Fruit fly (Drosophila melanogaster): ENCODE data around the gene Esp.
A peak's percentile ranks its signal among the peaks of the same experiment; 100 is the strongest.

Gene Esp

DNA sequence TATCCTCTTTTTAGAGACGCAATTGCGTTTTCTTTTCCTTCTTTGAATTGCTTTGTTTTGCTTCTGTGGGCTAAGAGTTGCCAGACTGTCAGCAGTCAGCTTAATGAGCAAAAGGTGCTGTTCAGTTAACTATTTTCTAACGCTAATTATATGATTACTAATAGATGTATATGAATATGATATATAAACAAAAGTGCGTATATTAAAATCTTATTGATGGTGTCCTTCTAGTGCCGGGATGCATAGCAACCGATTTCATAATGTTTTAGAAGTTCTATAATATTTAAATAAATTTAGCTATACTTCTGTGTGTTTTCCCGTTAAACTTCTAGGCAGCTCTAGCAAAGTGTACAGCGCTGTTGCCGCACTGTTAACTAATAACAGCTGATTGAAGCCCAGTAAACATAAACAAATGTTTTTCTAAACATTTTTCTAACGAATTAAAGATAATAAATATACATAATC lies 11.8 kb upstream of the Esp start, which contains the start of the genes Kaz and CG43273:
Kaz (minus strand) TSS at position 73 of the 465 bp plus-strand sequence.
CG43273 (plus strand) TSS at position 415 of the 465 bp plus-strand sequence.
- peak; percentile 60 for TF ChIP-seq CG17801 (GFP tag; optimal IDR thresholded peaks at IDR 0.05; ENCODE audit: partially characterized antibody)

DNA sequence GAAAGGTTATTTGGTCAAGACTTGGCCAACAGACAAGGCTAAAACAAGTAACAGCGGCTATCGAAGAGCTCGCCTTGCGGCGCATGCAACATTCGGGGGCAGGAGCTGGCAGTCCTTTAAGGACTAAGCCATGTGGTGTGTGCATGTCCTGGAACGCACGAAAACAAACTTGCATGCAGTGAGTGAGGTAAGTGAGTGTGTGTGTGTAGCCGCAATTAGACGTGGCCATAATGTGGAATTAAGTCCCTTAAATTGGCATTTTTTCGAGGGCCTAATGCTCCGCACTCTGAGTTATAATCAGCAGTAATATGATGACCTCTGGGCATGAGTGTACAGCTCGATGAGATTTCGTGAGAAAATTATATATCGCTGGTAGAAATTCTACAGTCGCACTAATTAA lies 8.1 kb upstream of the Esp start, which contains the start of gene sosie:
sosie (plus strand) TSS at position 301 of the 400 bp plus-strand sequence.
- TF ChIP-seq CG17801 (GFP tag; optimal IDR thresholded peaks at IDR 0.05; ENCODE audit: partially characterized antibody) = no peak

DNA sequence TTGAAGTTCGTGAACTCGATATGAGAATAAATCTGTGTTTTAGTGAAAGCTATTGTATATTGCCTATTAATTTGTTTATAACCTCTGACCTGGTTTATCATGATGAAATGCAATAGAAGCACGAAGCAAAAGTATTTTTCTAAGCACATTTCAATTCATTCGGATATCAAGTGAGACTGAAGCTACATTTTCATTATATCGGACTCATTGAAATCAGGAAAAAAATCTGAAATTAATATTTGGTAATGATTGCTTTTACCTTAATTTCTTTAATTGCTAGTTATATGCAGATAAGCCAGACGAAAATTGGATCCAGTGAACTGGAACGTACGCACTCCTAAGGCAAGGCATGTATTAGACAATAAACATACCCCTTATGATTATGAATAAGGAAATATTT lies 672 bp upstream of the Esp start, which contains the start of gene CG33658:
CG33658 (minus strand) TSS at position 101 of the 400 bp plus-strand sequence.
- no peak for TF ChIP-seq CG17801 (GFP tag; optimal IDR thresholded peaks at IDR 0.05; ENCODE audit: partially characterized antibody)

DNA sequence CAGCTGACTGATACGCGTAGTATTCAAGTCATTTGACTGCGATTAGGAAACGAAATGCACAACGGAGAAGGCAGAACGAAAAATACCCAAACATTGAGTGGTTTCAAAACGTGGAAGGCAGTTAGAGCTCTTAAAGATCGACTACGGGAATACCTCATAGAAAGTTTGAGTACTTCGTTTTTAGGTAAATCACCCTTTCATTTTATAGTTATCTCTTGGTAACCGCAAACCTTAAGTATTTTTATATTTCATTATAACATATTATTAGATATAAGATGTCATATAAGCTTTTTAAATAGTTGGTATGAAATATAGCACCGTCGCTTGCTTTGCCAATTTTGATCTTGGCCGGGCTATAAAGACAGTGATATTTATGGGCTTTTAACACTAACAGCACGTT lies 3.4 kb downstream of the Esp start:
- TF ChIP-seq CG17801 (GFP tag; optimal IDR thresholded peaks at IDR 0.05; ENCODE audit: partially characterized antibody) = no peak

DNA sequence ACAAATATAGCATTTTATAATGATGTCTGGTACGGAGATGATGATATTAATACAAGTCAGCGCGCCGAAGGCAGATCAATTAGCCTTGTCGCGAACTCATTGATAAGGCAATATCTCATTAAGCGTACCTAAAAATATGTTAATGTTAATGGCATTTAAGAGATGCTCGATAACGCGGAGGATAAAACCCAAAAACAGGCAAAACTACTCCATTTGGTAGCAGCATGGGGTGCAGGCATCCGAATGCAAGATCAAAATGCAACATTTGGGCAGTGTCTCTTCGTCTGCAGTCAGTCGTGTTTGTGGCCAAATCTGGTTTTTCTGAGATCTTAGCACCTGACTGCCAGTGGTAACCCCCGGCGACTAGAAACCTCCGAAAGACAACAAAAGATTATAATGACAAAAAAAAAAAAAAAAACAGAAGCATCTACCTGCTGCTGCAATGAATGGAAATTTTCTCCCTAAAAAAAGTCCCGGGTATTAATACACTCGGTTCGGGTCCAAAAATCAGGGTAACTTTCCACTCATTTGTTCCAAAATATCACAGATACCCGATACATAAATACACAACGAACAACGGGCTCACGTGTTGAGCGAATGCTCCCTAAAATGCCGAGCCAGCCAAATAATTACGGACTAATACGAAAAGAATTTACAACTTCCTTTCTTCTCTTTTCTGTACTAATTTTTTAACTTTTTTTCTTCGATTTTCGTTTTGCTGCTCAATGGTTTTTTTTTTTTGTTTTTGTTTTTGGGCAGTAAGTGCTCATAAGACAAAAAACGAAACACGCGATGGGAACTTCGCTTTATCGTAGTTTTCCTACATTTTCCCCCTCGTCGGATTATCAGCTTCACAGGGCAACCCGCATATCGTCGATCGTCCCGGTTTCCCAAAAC lies 4.5 kb downstream of the Esp start:
- TF ChIP-seq CG17801 (GFP tag; optimal IDR thresholded peaks at IDR 0.05; ENCODE audit: partially characterized antibody) = peak; percentile 71

DNA sequence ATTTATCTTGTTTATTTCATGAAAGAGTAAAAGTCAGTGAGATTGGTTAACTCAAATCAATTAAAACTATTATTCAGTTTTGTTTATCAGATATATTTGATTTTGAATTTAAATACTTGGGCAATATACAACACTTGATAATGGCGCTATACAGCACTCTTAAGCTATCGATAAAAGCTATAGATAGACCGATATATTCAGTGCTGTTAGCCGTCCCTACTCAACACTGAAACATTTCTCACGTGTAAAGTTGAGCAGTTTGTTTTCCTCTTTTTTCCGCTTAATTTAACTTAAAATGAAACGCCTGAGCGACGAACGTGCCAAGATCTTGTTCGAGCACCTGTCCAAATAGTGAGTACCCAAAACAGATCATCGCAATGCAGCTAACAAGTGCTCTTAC lies 8.7 kb downstream of the Esp start, which contains the start of gene CG7006:
CG7006 (plus strand) TSS at position 208 of the 400 bp plus-strand sequence.
- peak; percentile 74 for TF ChIP-seq CG17801 (GFP tag; optimal IDR thresholded peaks at IDR 0.05; ENCODE audit: partially characterized antibody)

DNA sequence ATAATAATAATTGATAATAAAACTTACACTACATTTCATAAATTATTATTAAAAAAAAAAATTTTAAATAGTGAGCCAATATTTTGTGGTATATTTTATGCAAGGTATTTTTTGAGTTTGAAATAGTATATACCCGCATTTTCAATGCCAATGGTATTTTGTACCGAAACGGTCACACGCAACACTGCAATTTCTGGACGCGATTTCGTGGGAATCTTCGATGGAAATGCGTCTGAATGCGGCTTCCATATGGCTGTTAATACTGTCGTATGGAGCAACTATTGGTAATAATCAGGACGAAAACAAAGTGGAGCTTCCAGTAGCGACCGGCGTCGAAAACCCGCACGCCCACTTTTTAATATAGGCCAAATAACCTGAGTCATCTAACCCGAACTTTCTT lies 9.7 kb downstream of the Esp start, which contains the start of gene Nct:
Nct (plus strand) TSS at position 173 of the 400 bp plus-strand sequence.
- TF ChIP-seq CG17801 (GFP tag; optimal IDR thresholded peaks at IDR 0.05; ENCODE audit: partially characterized antibody) = peak; percentile 40

DNA sequence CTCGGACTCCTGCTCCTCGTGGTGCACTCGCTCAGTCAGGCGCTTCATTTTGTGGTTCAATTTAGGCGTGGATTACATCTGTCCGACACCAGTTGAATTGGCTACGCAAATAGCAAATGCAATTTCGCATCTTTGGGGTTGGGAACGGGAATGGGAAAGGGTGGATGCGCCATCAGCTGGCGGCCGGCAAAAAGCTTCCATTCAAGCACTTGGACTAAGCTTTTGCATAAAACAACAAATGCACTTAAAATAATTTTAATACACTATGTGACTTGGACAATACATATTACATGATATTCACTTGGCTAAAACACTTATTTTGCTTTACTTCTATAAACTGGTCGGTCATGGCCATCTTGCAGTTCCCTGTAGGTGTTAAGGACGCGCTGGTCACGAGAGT lies 14.4 kb downstream of the Esp start, which contains the start of gene HDAC11:
HDAC11 (minus strand) TSS at position 101 of the 400 bp plus-strand sequence.
- TF ChIP-seq CG17801 (GFP tag; optimal IDR thresholded peaks at IDR 0.05; ENCODE audit: partially characterized antibody) = no peak

DNA sequence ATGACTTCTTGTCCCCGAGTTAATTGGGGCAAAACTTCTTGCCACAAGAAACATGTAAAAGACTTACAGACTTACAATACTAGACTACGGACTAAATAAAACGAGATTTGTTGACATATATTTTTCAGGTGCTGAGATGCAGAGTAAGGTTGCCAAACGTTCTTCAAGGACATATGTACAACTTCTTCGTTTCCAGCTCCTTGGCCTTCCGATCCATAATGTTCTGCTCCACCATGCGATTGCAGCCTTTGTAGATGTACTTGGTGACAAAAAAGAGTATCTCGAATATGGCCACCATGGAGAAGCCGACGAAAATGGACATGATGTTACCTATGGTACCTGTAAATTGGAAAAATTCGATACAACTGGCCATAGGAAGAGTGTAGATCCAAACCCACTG lies 15.7 kb downstream of the Esp start, which contains the start of gene CAH4:
CAH4 (minus strand) TSS at position 101 of the 400 bp plus-strand sequence.
- TF ChIP-seq CG17801 (GFP tag; optimal IDR thresholded peaks at IDR 0.05; ENCODE audit: partially characterized antibody) = no peak

DNA sequence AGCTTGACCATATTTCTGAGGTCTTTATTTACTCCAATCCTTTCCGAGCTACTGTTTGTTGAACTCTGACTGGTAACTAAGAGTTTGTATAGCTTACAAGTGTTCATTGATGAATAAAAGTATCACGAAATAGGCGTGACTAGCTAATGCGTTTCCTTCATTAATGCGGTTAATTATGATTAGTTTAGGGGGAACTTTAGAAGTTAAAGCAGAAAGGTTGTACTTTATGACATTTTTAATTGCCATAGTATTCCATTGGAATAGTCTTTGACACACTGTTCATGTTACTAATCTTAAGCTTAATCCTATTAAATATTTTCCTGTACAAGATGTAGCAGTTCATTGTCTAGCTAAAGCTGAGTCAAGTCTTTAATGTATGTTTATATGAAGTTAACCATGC lies 18.0 kb downstream of the Esp start, which contains the start of gene ppk22:
ppk22 (minus strand) TSS at position 101 of the 400 bp plus-strand sequence.
- no peak for TF ChIP-seq CG17801 (GFP tag; optimal IDR thresholded peaks at IDR 0.05; ENCODE audit: partially characterized antibody)

DNA sequence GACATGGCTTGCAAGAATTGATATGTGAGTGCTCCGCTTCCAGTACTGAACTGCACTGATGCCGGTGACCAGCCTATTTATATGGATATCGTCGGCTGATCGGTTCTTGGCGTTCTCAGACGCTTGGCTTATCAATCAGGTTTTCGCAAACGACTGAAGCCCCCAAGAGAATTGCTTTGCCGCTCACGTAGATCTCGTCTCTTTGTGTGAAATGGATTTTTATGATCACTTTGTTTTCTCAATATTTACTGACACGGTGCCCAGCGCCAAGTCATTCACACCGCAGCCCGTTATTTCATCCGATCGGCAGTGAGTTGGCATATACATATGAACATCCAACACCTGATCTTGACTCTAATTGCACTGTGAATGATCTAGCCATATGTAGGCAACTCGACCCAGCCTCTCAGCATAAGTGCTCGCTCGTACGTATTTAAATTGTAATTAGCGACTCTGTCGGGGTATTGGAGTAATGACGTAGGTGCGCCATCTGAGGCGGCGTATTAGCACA lies 18.6 kb downstream of the Esp start, which contains the start of gene CG13639:
CG13639 (minus strand) TSS at position 51 of the 511 bp plus-strand sequence.
- no peak for TF ChIP-seq CG17801 (GFP tag; optimal IDR thresholded peaks at IDR 0.05; ENCODE audit: partially characterized antibody)

DNA sequence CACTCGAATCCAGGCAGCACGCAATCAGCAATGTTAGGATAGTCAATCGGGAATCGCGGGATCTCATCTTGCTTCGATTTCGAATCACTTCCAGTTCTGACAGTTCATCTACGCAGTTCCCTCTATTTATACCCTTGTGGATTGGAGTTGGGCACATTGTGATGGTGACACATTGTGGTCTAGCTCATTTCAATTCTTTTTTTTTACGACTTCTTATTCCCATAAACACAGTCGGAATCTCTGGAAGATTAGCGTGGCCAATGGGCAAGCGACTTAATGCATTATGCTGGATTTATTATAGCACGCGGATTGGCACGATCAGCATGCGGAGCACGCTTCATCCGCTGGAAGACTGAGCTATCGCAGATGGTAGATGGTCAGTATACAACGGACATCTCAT lies 20.3 kb downstream of the Esp start, which contains the start of gene CG13640:
CG13640 (minus strand) TSS at position 101 of the 400 bp plus-strand sequence.
- TF ChIP-seq CG17801 (GFP tag; optimal IDR thresholded peaks at IDR 0.05; ENCODE audit: partially characterized antibody) = no peak

DNA sequence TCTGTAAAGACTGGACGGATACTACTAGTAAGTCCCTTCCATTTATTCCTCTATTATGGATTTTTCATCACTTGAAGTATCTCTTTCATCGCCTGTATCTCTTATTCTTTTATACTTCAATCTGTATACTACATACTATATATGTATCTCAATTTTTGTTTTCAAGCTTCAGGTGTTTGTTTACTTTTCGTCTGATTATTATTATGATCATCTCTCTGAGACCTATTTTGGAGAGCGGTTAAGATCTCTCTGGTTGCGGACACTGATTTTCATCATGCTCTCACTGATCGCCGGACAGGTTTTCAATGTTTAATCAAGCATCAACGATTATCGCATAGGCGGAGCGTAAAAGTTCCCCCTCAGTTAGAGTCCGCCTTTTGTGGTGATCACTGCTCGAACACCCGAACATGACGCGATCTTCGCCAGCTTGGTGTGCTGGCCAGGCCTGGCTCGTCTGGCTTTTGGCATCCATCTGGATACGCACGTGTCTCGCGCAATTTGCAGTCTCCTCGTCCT lies 20.9 kb downstream of the Esp start, which contains the start of gene CG7016:
CG7016 (plus strand) TSS at position 358 of the 516 bp plus-strand sequence.
- TF ChIP-seq CG17801 (GFP tag; optimal IDR thresholded peaks at IDR 0.05; ENCODE audit: partially characterized antibody) = no peak

DNA sequence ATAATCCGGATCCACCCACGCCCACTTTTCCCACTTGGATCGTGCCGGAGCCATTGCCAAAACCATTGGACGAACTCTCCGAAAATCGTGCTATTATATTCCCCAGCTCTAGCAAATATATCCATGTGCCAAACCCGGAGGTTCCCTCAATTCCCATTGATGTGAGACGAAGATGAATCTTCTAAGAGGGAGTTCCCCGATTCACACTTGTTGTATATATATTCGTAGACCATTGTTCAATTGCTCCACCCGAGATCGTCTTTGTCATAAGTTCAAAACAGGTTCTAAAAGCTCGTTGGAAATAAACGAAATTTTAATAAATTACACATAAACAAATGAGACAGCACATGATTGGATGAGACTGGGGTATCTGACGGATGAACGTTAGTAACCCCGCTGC lies 22.2 kb downstream of the Esp start:
- no peak for TF ChIP-seq CG17801 (GFP tag; optimal IDR thresholded peaks at IDR 0.05; ENCODE audit: partially characterized antibody)

Data from ovary, adult (tissue).